Worm (Caenorhabditis elegans) whole organism, early embryonic: Measurements from ENCODE around the gene F48G7.9.

Source experiments
- B0310.2 ChIP-seq: sonication (generic microtip); optimal IDR thresholded peaks from 2 replicates; lab custom pipeline; 2016; ENCODE audit warnings: mild to moderate bottlenecking, missing genetic modification characterization, missing compliant biosample characterization
- F13C5.2 ChIP-seq: sonication (generic microtip); optimal IDR thresholded peaks from 2 replicates; lab custom pipeline; 2017; ENCODE audit warnings: mild to moderate bottlenecking, missing genetic modification characterization, inconsistent platforms, missing compliant biosample characterization
- aly-1 ChIP-seq: sonication (generic microtip); optimal IDR thresholded peaks from 2 replicates; lab custom pipeline; 2016; ENCODE audit warnings: missing genetic modification characterization, missing compliant biosample characterization
- ama-1 ChIP-seq: fragments of 150-350 bp; optimal IDR thresholded peaks from 2 replicates; lab custom pipeline; 2014
- ceh-13 ChIP-seq: fragments of 200-800 bp; sonication (Bioruptor generic); optimal IDR thresholded peaks from 2 replicates; lab custom pipeline; 2018; ENCODE audit warnings: mild to moderate bottlenecking, missing genetic modification characterization, missing compliant biosample characterization
- ceh-36 ChIP-seq: sonication (generic microtip); optimal IDR thresholded peaks from 2 replicates; lab custom pipeline; 2016; ENCODE audit warnings: missing genetic modification characterization, inconsistent platforms, missing compliant biosample characterization
- ets-7 ChIP-seq: sonication (generic microtip); optimal IDR thresholded peaks from 2 replicates; lab custom pipeline; 2016; ENCODE audit warnings: missing genotype, missing genetic modification characterization, missing compliant biosample characterization
- flt-1 ChIP-seq: fragments of 200-800 bp; sonication (Bioruptor generic); IDR thresholded peaks from 2 replicates; pipeline ENCODE4 v1.3.6; 2022; ENCODE audit warnings: missing genetic modification characterization, missing compliant biosample characterization
- hmbx-1 ChIP-seq: sonication (generic microtip); optimal IDR thresholded peaks from 2 replicates; lab custom pipeline; 2016; ENCODE audit warnings: mild to moderate bottlenecking, missing genetic modification characterization, missing compliant biosample characterization
- hmg-4 ChIP-seq: fragments of 200-800 bp; sonication (Bioruptor generic); optimal IDR thresholded peaks from 2 replicates; lab custom pipeline; 2018; ENCODE audit warnings: mild to moderate bottlenecking, missing genetic modification characterization, missing compliant biosample characterization
- hnd-1 ChIP-seq: sonication (generic microtip); optimal IDR thresholded peaks from 2 replicates; lab custom pipeline; 2016; ENCODE audit warnings: missing genetic modification characterization, missing compliant biosample characterization
- pes-1 ChIP-seq: fragments of 200-800 bp; sonication (Bioruptor generic); IDR thresholded peaks from 2 replicates; pipeline ENCODE4 v1.3.6; 2022; ENCODE audit warnings: missing genetic modification reagents, missing genetic modification characterization, missing compliant biosample characterization
- scrt-1 ChIP-seq: fragments of 200-800 bp; sonication (Bioruptor generic); IDR thresholded peaks from 2 replicates; pipeline ENCODE4 v1.3.6; 2022; ENCODE audit warnings: missing genetic modification characterization, missing compliant biosample characterization
- sea-1 ChIP-seq: fragments of 200-800 bp; sonication (Bioruptor generic); conservative IDR thresholded peaks from 2 replicates; pipeline ENCODE4 v1.3.6; 2022; ENCODE audit warnings: missing genetic modification characterization, missing compliant biosample characterization
- tbx-11 ChIP-seq: fragments of 200-800 bp; sonication (Bioruptor generic); IDR thresholded peaks from 2 replicates; pipeline ENCODE4 v1.3.6; 2022; ENCODE audit warnings: missing genetic modification characterization, missing compliant biosample characterization
- tbx-37 ChIP-seq: fragments of 200-800 bp; sonication (Bioruptor generic); conservative IDR thresholded peaks from 2 replicates; pipeline ENCODE4 v1.3.6; 2022; ENCODE audit warnings: missing genetic modification reagents, missing genetic modification characterization, missing compliant biosample characterization
- tra-4 ChIP-seq: sonication (generic microtip); optimal IDR thresholded peaks from 2 replicates; lab custom pipeline; 2017; ENCODE audit warnings: missing genetic modification characterization, missing compliant biosample characterization

The F48G7.9 gene

ce11 chrV:590182-590581 is 38.2 kb downstream of the F48G7.9 start, which contains the start of gene ZK488.6:
Gene ZK488.6 (plus strand): TSS chrV:590482.
- TF ChIP-seq scrt-1 (GFP tag; lab: Robert Waterston, UW) (no peak), ets-7 (tag; lab: Kevin White, UChicago) (no peak), ceh-36 (no peak), hmbx-1 (tag; lab: Kevin White, UChicago) (no peak), sea-1 (GFP tag; lab: Robert Waterston, UW) (no peak), hmg-4 (GFP tag; lab: Kevin White, UChicago) (no peak), F13C5.2 (tag; lab: Kevin White, UChicago) (no peak), ceh-13 (no peak), B0310.2 (tag; lab: Kevin White, UChicago) (no peak), hnd-1 (no peak), tbx-11 (no peak), aly-1 (tag; lab: Kevin White, UChicago) (no peak), tra-4 (tag; lab: Kevin White, UChicago) (no peak), flt-1 (GFP tag; lab: Robert Waterston, UW) (no peak), tbx-37 (GFP tag; lab: Robert Waterston, UW) (no peak), pes-1 (no peak), ama-1 (lab: Kevin White, UChicago) (no peak)

ce11 chrV:587818-588217 is 40.6 kb downstream of the F48G7.9 start, which contains the start of gene K06H6.1:
Gene K06H6.1 (plus strand): TSS chrV:588118.
- no peak for TF ChIP-seq hnd-1

- TF ChIP-seq aly-1 (tag; lab: Kevin White, UChicago) = no peak
- no peak for TF ChIP-seq flt-1 (GFP tag; lab: Robert Waterston, UW)
- no peak for TF ChIP-seq pes-1
- TF ChIP-seq tbx-37 (GFP tag; lab: Robert Waterston, UW) = no peak
- TF ChIP-seq F13C5.2 (tag; lab: Kevin White, UChicago) = no peak
- no peak for TF ChIP-seq ets-7 (tag; lab: Kevin White, UChicago)
- TF ChIP-seq hmbx-1 (tag; lab: Kevin White, UChicago) = no peak
- no peak for TF ChIP-seq hnd-1
- no peak for TF ChIP-seq scrt-1 (GFP tag; lab: Robert Waterston, UW)
- no peak for TF ChIP-seq hmg-4 (GFP tag; lab: Kevin White, UChicago)
- TF ChIP-seq B0310.2 (tag; lab: Kevin White, UChicago) = no peak
- no peak for TF ChIP-seq tra-4 (tag; lab: Kevin White, UChicago)
- TF ChIP-seq ceh-36 = no peak
- TF ChIP-seq ama-1 (lab: Kevin White, UChicago) = no peak
- TF ChIP-seq sea-1 (GFP tag; lab: Robert Waterston, UW) = no peak
- TF ChIP-seq ceh-13 = no peak
These were observed 43.0 kb downstream of the F48G7.9 start, which contains the start of gene K06H6.2 for ce11 chrV:585472-585871. Gene K06H6.2 (plus strand): TSS chrV:585772.

ce11 chrV:581616-582015 is 46.8 kb downstream of the F48G7.9 start, which contains the start of gene nstp-7:
Gene nstp-7 (plus strand): TSS chrV:581916.
- TF ChIP-seq ceh-13 = no peak
- no peak for TF ChIP-seq ama-1 (lab: Kevin White, UChicago)
- no peak for TF ChIP-seq ets-7 (tag; lab: Kevin White, UChicago)
- TF ChIP-seq hmg-4 (GFP tag; lab: Kevin White, UChicago) = no peak
- no peak for TF ChIP-seq pes-1

ce11 chrV:578977-579376 is 49.5 kb downstream of the F48G7.9 start, which contains the start of gene K06H6.4:
Gene K06H6.4 (plus strand): TSS chrV:579277.
- TF ChIP-seq sea-1 (GFP tag; lab: Robert Waterston, UW) (no peak), tbx-11 (no peak), B0310.2 (tag; lab: Kevin White, UChicago) (no peak), aly-1 (tag; lab: Kevin White, UChicago) (no peak), ets-7 (tag; lab: Kevin White, UChicago) (no peak), scrt-1 (GFP tag; lab: Robert Waterston, UW) (no peak), ceh-13 (no peak), pes-1 (no peak), ceh-36 (no peak), ama-1 (lab: Kevin White, UChicago) (no peak), tra-4 (tag; lab: Kevin White, UChicago) (no peak), tbx-37 (GFP tag; lab: Robert Waterston, UW) (no peak), hnd-1 (no peak), hmbx-1 (tag; lab: Kevin White, UChicago) (no peak), flt-1 (GFP tag; lab: Robert Waterston, UW) (no peak), F13C5.2 (tag; lab: Kevin White, UChicago) (no peak), hmg-4 (GFP tag; lab: Kevin White, UChicago) (no peak)
